Worm (Caenorhabditis elegans): ENCODE data around the gene C06G4.6.
A peak's percentile ranks its signal among the peaks of the same experiment; 100 is the strongest.

The C06G4.6 gene

ce11 chrIII:7997447-7998046 is 6.6 kb upstream of the C06G4.6 start:
- TF ChIP-seq aly-2 (tag; optimal IDR thresholded peaks at IDR 0.05) (no peak), Y55F3AM.14 (GFP tag; optimal IDR thresholded peaks at IDR 0.05) (no peak), nhr-129 (tag; optimal IDR thresholded peaks at IDR 0.05) (no peak), C34F6.9 (tag; optimal IDR thresholded peaks at IDR 0.05) (no peak), ztf-11 (tag; optimal IDR thresholded peaks at IDR 0.05) (no peak), nhr-21 (tag; optimal IDR thresholded peaks at IDR 0.05) (no peak), dmd-4 (tag; optimal IDR thresholded peaks at IDR 0.05) (no peak), skn-1 (tag; optimal IDR thresholded peaks at IDR 0.05) (no peak), ceh-16 (tag; optimal IDR thresholded peaks at IDR 0.05) (no peak), nhr-12 (tag; optimal IDR thresholded peaks at IDR 0.05) (no peak), nhr-6 (tag; optimal IDR thresholded peaks at IDR 0.05) (no peak)

- no peak for TF ChIP-seq peb-1 (tag; optimal IDR thresholded peaks at IDR 0.05)
- TF ChIP-seq alr-1 (tag; optimal IDR thresholded peaks at IDR 0.05), result no peak
- no peak for TF ChIP-seq dmd-4 (tag; optimal IDR thresholded peaks at IDR 0.05)
- TF ChIP-seq nhr-10 (tag; optimal IDR thresholded peaks at IDR 0.05), result no peak
- no peak for TF ChIP-seq ztf-1 (GFP tag; conservative IDR thresholded peaks at IDR 0.05)
- no peak for TF ChIP-seq sma-3 (GFP tag; optimal IDR thresholded peaks at IDR 0.05)
- TF ChIP-seq gmeb-1 (tag; optimal IDR thresholded peaks at IDR 0.05), result no peak
- TF ChIP-seq lsy-2 (tag; optimal IDR thresholded peaks at IDR 0.05), result no peak
- TF ChIP-seq ceh-82 (tag; optimal IDR thresholded peaks at IDR 0.05), result no peak
- no peak for TF ChIP-seq mab-5 (tag; optimal IDR thresholded peaks at IDR 0.05)
- no peak for TF ChIP-seq unc-62 (GFP tag; optimal IDR thresholded peaks at IDR 0.05)
- no peak for TF ChIP-seq F13H6.1 (tag; optimal IDR thresholded peaks at IDR 0.05)
- TF ChIP-seq ZK546.5 (tag; optimal IDR thresholded peaks at IDR 0.05), result no peak
- TF ChIP-seq nhr-12 (tag; optimal IDR thresholded peaks at IDR 0.05), result no peak
- no peak for TF ChIP-seq nhr-21 (tag; optimal IDR thresholded peaks at IDR 0.05)
Measured at ce11 chrIII:8001557-8001956, 2.6 kb upstream of the C06G4.6 start.

- TF ChIP-seq fos-1 (tag; optimal IDR thresholded peaks at IDR 0.05) (peak; percentile 58), peb-1 (tag; optimal IDR thresholded peaks at IDR 0.05) (no peak), nhr-25 (tag; optimal IDR thresholded peaks at IDR 0.05) (no peak), F13H6.1 (tag; optimal IDR thresholded peaks at IDR 0.05) (no peak), C34F6.9 (tag; optimal IDR thresholded peaks at IDR 0.05) (peak; percentile 53), lsy-2 (tag; optimal IDR thresholded peaks at IDR 0.05) (peak in 1 of 2 experiments; percentile 39), elt-3 (tag; optimal IDR thresholded peaks at IDR 0.05) (no peak), ama-1 (optimal IDR thresholded peaks at IDR 0.05) (peak; percentile 54), unc-55 (GFP tag; optimal IDR thresholded peaks at IDR 0.05) (peak; percentile 51), lin-11 (tag; optimal IDR thresholded peaks at IDR 0.05) (peak; percentile 1), nhr-10 (tag; optimal IDR thresholded peaks at IDR 0.05) (no peak), lin-13 (GFP tag; optimal IDR thresholded peaks at IDR 0.05) (no peak)
Measured at ce11 chrIII:8009769-8010168, 5.6 kb downstream of the C06G4.6 start, which contains the start of gene cit-1.1. Gene cit-1.1, minus strand, starts transcription at chrIII:8009821.

ce11 chrIII:8010260-8010822 is 6.2 kb downstream of the C06G4.6 start, which contains the start of gene cit-1.2:
Gene cit-1.2, plus strand, starts transcription at chrIII:8010772.
- TF ChIP-seq dmd-4 (tag; optimal IDR thresholded peaks at IDR 0.05) (no peak), unc-39 (tag; optimal IDR thresholded peaks at IDR 0.05) (no peak), nhr-129 (tag; optimal IDR thresholded peaks at IDR 0.05) (peak; percentile 55), lin-11 (tag; optimal IDR thresholded peaks at IDR 0.05) (no peak)

- TF ChIP-seq crh-2 (tag; optimal IDR thresholded peaks at IDR 0.05), result no peak
- TF ChIP-seq ztf-4 (tag; optimal IDR thresholded peaks at IDR 0.05), result no peak
- no peak for TF ChIP-seq F13H6.1 (tag; optimal IDR thresholded peaks at IDR 0.05)
- no peak for TF ChIP-seq sem-4 (tag; optimal IDR thresholded peaks at IDR 0.05)
- no peak for TF ChIP-seq nhr-6 (tag; optimal IDR thresholded peaks at IDR 0.05)
- no peak for TF ChIP-seq elt-1 (tag; optimal IDR thresholded peaks at IDR 0.05)
- no peak for TF ChIP-seq blmp-1 (tag; optimal IDR thresholded peaks at IDR 0.05; ENCODE audit: insufficient read depth)
- no peak for TF ChIP-seq snpc-4 (tag; optimal IDR thresholded peaks at IDR 0.05)
- TF ChIP-seq mdl-1 (tag; optimal IDR thresholded peaks at IDR 0.05), result no peak
- no peak for TF ChIP-seq Y55F3AM.14 (GFP tag; optimal IDR thresholded peaks at IDR 0.05)
- no peak for TF ChIP-seq fos-1 (tag; optimal IDR thresholded peaks at IDR 0.05)
- no peak for TF ChIP-seq ztf-1 (GFP tag; conservative IDR thresholded peaks at IDR 0.05)
Measured at ce11 chrIII:8013582-8013981, 9.4 kb downstream of the C06G4.6 start.
